Worm (Caenorhabditis elegans): ENCODE data around the gene T19C3.4.

DNA sequence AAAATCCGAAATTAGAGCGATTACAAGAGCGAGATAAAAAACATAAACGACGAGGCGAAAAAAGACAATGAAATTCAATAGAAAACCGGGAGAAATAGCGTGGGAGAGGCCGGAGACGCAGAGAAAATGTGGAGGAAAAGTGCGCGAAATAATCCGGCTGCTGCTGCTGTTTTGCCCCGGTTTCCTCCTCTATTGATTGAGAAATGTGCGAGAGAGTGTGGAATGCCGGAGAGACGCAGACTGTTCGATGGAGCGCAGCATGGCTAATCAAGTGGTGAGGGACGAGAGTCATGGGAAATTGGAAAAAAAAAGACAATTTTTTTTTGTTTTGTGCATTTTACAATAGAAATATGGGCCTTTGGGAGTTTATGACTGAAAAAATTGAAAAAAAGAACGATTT lies 21.9 kb downstream of the T19C3.4 start:
- TF ChIP-seq ama-1 (optimal IDR thresholded peaks at IDR 0.05) (no peak), sea-1 (GFP tag; conservative IDR thresholded peaks at IDR 0.05) (no peak), tbx-11 (GFP tag; IDR thresholded peaks at IDR 0.05) (no peak), hmg-4 (GFP tag; optimal IDR thresholded peaks at IDR 0.05) (no peak), ceh-13 (GFP tag; optimal IDR thresholded peaks at IDR 0.05) (no peak), ets-7 (tag; optimal IDR thresholded peaks at IDR 0.05) (no peak), tra-4 (tag; optimal IDR thresholded peaks at IDR 0.05) (no peak), flt-1 (GFP tag; IDR thresholded peaks at IDR 0.05) (no peak)
